Worm (Caenorhabditis elegans): ENCODE measurements around the gene F59B2.9.

The F59B2.9 gene

ce11 chrIII:9034133-9034532, 21.9 kb upstream of the F59B2.9 start:
- TF ChIP-seq tra-4 (tag; optimal IDR thresholded peaks at IDR 0.05) (no peak), F13C5.2 (tag; optimal IDR thresholded peaks at IDR 0.05) (no peak), ceh-36 (tag; optimal IDR thresholded peaks at IDR 0.05) (no peak), hmg-4 (GFP tag; optimal IDR thresholded peaks at IDR 0.05) (no peak), B0310.2 (tag; optimal IDR thresholded peaks at IDR 0.05) (no peak), hnd-1 (tag; optimal IDR thresholded peaks at IDR 0.05) (no peak), ceh-13 (GFP tag; optimal IDR thresholded peaks at IDR 0.05) (no peak), flt-1 (GFP tag; IDR thresholded peaks at IDR 0.05) (no peak), tbx-37 (GFP tag; conservative IDR thresholded peaks at IDR 0.05) (no peak), tbx-11 (GFP tag; IDR thresholded peaks at IDR 0.05) (no peak), sea-1 (GFP tag; conservative IDR thresholded peaks at IDR 0.05) (no peak)

DNA sequence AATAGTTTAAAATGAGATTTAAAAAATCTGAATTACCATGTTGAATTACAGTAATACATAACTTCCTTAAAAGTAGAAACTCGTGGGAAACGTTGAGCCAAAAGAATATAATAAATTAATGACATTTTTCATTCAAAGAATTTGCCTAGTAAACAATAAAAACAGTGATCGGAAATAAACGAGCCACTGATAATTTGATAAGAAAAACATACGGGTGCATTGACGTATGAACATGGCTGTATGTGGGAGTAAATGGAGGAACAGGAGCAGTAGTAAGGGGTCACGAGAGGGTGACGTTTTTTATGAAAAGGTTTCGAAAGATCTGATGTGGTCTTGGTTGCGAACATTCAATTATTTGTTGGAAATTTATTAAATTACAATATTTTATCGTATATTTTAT, 18.6 kb upstream of the F59B2.9 start:
- TF ChIP-seq aly-1 (tag; optimal IDR thresholded peaks at IDR 0.05) (no peak), hmg-4 (GFP tag; optimal IDR thresholded peaks at IDR 0.05) (no peak), tra-4 (tag; optimal IDR thresholded peaks at IDR 0.05) (no peak), tbx-11 (GFP tag; IDR thresholded peaks at IDR 0.05) (no peak), ceh-36 (tag; optimal IDR thresholded peaks at IDR 0.05) (no peak), hmbx-1 (tag; optimal IDR thresholded peaks at IDR 0.05) (no peak), tbx-37 (GFP tag; conservative IDR thresholded peaks at IDR 0.05) (no peak), sea-1 (GFP tag; conservative IDR thresholded peaks at IDR 0.05) (no peak), ceh-13 (GFP tag; optimal IDR thresholded peaks at IDR 0.05) (no peak)

DNA sequence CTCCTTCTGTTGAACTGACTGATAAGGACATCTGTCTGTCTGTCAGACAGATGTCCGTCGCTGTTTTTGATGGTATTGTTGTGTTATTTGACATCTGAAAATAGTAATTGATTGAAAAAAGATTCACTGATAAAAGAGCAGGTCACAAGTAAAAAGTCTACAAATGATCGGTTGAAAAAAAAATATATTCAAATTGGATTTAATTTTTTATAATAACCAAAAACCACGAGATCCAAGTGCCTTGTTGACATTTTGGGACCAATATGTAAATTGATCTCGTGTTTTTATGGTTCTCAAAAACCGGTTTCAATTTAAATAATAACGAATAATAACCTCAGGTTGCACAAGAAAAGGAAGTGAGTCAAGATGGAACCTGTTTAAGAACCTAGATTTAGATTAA, 14.7 kb upstream of the F59B2.9 start, which contains the start of gene F59B2.13:
Gene F59B2.13 (minus strand): TSS at position 101 of the 400 bp plus-strand sequence.
- TF ChIP-seq F13C5.2 (tag; optimal IDR thresholded peaks at IDR 0.05) (no peak), hnd-1 (tag; optimal IDR thresholded peaks at IDR 0.05) (no peak), pes-1 (GFP tag; IDR thresholded peaks at IDR 0.05) (no peak), flt-1 (GFP tag; IDR thresholded peaks at IDR 0.05) (no peak), hmg-4 (GFP tag; optimal IDR thresholded peaks at IDR 0.05) (no peak), ceh-36 (tag; optimal IDR thresholded peaks at IDR 0.05) (no peak), scrt-1 (GFP tag; IDR thresholded peaks at IDR 0.05) (no peak), tra-4 (tag; optimal IDR thresholded peaks at IDR 0.05) (no peak), aly-1 (tag; optimal IDR thresholded peaks at IDR 0.05) (no peak), hmbx-1 (tag; optimal IDR thresholded peaks at IDR 0.05) (no peak), tbx-11 (GFP tag; IDR thresholded peaks at IDR 0.05) (no peak), tbx-37 (GFP tag; conservative IDR thresholded peaks at IDR 0.05) (no peak), ets-7 (tag; optimal IDR thresholded peaks at IDR 0.05) (no peak), ama-1 (optimal IDR thresholded peaks at IDR 0.05) (no peak), sea-1 (GFP tag; conservative IDR thresholded peaks at IDR 0.05) (no peak), B0310.2 (tag; optimal IDR thresholded peaks at IDR 0.05) (no peak), ceh-13 (GFP tag; optimal IDR thresholded peaks at IDR 0.05) (no peak)

DNA sequence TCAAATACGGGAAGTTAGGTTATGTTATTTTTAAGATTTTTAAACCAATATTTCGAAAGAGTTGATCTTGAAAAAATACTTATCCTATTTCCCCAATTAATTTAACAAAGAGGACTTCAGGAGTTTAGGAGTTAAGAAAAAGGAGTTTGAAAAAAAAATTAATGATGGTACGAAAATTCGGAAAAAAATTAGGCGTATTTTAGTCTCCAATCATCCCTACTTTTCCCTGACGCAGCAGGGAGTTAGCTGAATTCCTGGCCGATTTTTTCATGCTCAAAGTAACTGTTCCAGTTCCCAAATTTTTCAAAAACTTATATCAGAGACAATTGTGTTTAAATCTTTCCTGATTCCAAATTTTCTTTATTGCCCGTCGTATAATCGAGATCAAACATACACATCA, 11.4 kb upstream of the F59B2.9 start:
- no peak for TF ChIP-seq ceh-36 (tag; optimal IDR thresholded peaks at IDR 0.05)

DNA sequence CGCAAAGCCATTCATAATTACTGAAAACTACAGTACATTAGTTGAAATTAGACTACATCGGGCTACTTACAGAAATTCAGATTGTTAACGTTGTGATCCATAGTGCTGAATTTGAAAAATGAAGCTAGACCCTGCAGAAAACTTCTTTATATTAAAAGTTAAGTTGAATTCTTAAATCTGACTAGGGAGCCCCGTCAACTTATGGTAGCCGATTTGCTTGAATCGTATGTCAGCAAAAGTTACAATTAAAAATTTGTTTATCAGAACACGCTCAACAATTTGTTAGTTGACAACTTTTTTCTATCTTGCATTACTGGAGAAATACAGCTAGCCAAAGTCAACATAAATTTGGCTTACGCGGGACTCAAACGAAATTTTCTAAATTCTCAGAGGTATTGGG, 10.3 kb upstream of the F59B2.9 start, which contains the start of gene F59B2.14:
Gene F59B2.14 (minus strand): TSS at position 101 of the 400 bp plus-strand sequence.
- TF ChIP-seq pes-1 (GFP tag; IDR thresholded peaks at IDR 0.05): no peak
- no peak for TF ChIP-seq tbx-11 (GFP tag; IDR thresholded peaks at IDR 0.05)
- no peak for TF ChIP-seq flt-1 (GFP tag; IDR thresholded peaks at IDR 0.05)
- no peak for TF ChIP-seq ceh-13 (GFP tag; optimal IDR thresholded peaks at IDR 0.05)
- no peak for TF ChIP-seq sea-1 (GFP tag; conservative IDR thresholded peaks at IDR 0.05)
- no peak for TF ChIP-seq ama-1 (optimal IDR thresholded peaks at IDR 0.05)
- no peak for TF ChIP-seq B0310.2 (tag; optimal IDR thresholded peaks at IDR 0.05)
- no peak for TF ChIP-seq hmbx-1 (tag; optimal IDR thresholded peaks at IDR 0.05)
- TF ChIP-seq aly-1 (tag; optimal IDR thresholded peaks at IDR 0.05): no peak
- no peak for TF ChIP-seq ceh-36 (tag; optimal IDR thresholded peaks at IDR 0.05)
- no peak for TF ChIP-seq hmg-4 (GFP tag; optimal IDR thresholded peaks at IDR 0.05)
- no peak for TF ChIP-seq tra-4 (tag; optimal IDR thresholded peaks at IDR 0.05)
- TF ChIP-seq F13C5.2 (tag; optimal IDR thresholded peaks at IDR 0.05): no peak
- TF ChIP-seq scrt-1 (GFP tag; IDR thresholded peaks at IDR 0.05): no peak
- no peak for TF ChIP-seq hnd-1 (tag; optimal IDR thresholded peaks at IDR 0.05)
- TF ChIP-seq ets-7 (tag; optimal IDR thresholded peaks at IDR 0.05): no peak
- TF ChIP-seq tbx-37 (GFP tag; conservative IDR thresholded peaks at IDR 0.05): no peak

DNA sequence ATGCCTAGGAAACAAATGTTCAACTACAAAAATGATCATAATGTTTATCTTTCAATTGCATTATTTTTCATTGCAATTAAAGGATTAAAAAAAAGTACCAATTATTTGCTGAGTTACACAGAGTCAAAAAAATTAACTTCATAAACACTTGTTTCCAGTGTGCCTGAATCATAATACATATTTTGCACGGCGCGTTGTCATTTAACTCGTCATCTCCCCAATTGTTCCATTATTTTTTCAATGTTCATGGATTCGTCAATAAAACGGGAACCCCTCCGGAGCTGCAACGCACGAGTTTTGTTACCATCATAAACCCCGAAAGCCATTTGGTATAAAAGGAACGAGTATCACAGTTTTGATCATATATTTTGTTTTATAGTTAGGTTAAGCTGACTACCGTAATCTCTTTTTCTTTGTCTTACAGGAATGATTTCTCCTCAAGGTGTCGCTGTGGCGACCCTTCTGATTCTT, 5.0 kb upstream of the F59B2.9 start, which contains the start of gene F59B2.12:
Gene F59B2.12 (plus strand): TSS at position 421 of the 471 bp plus-strand sequence.
- TF ChIP-seq ceh-36 (tag; optimal IDR thresholded peaks at IDR 0.05): no peak
- no peak for TF ChIP-seq ama-1 (optimal IDR thresholded peaks at IDR 0.05)
- TF ChIP-seq F13C5.2 (tag; optimal IDR thresholded peaks at IDR 0.05): no peak
- TF ChIP-seq aly-1 (tag; optimal IDR thresholded peaks at IDR 0.05): no peak
- no peak for TF ChIP-seq B0310.2 (tag; optimal IDR thresholded peaks at IDR 0.05)
- no peak for TF ChIP-seq ets-7 (tag; optimal IDR thresholded peaks at IDR 0.05)
- TF ChIP-seq tra-4 (tag; optimal IDR thresholded peaks at IDR 0.05): no peak
- no peak for TF ChIP-seq tbx-11 (GFP tag; IDR thresholded peaks at IDR 0.05)
- no peak for TF ChIP-seq hnd-1 (tag; optimal IDR thresholded peaks at IDR 0.05)
- no peak for TF ChIP-seq flt-1 (GFP tag; IDR thresholded peaks at IDR 0.05)
- TF ChIP-seq tbx-37 (GFP tag; conservative IDR thresholded peaks at IDR 0.05): no peak
- no peak for TF ChIP-seq hmbx-1 (tag; optimal IDR thresholded peaks at IDR 0.05)
- no peak for TF ChIP-seq hmg-4 (GFP tag; optimal IDR thresholded peaks at IDR 0.05)
- no peak for TF ChIP-seq sea-1 (GFP tag; conservative IDR thresholded peaks at IDR 0.05)
- TF ChIP-seq ceh-13 (GFP tag; optimal IDR thresholded peaks at IDR 0.05): no peak
- no peak for TF ChIP-seq scrt-1 (GFP tag; IDR thresholded peaks at IDR 0.05)
- TF ChIP-seq pes-1 (GFP tag; IDR thresholded peaks at IDR 0.05): no peak

ce11 chrIII:9010047-9010446, 2.2 kb downstream of the F59B2.9 start, which contains the start of gene F59B2.8:
Gene F59B2.8 (minus strand): TSS chrIII:9010197.
- TF ChIP-seq hnd-1 (tag; optimal IDR thresholded peaks at IDR 0.05): no peak
- no peak for TF ChIP-seq sea-1 (GFP tag; conservative IDR thresholded peaks at IDR 0.05)

- TF ChIP-seq tbx-37 (GFP tag; conservative IDR thresholded peaks at IDR 0.05): no peak
- peak; percentile 22 for TF ChIP-seq hmg-4 (GFP tag; optimal IDR thresholded peaks at IDR 0.05)
Measured at ce11 chrIII:9007183-9007582, 5.0 kb downstream of the F59B2.9 start.
